Fruit fly (Drosophila melanogaster) whole organism, embryonic: ENCODE measurements around the gene CG44139.

Experiments
- Awh ChIP-seq: fragments of 200-800 bp; sonication (Bioruptor generic); IDR thresholded peaks from 2 replicates; pipeline ENCODE4, ENCODE4 v1.3.6; 2022; ENCODE audit warnings: missing biosample characterization, missing genetic modification characterization
- CG12744 ChIP-seq: fragments of 200-800 bp; sonication (Bioruptor generic); optimal IDR thresholded peaks from 2 replicates; lab custom pipeline; 2016; ENCODE audit warnings: missing biosample characterization, missing genetic modification characterization
- CG12942 ChIP-seq: fragments of 200-800 bp; sonication (Bioruptor generic); optimal IDR thresholded peaks from 3 replicates; lab custom pipeline; 2016; ENCODE audit warnings: missing biosample characterization, missing genetic modification characterization
- CG14441 ChIP-seq: fragments of 200-800 bp; sonication (Bioruptor generic); IDR thresholded peaks from 2 replicates; pipeline ENCODE4 v1.3.6; 2022; ENCODE audit warnings: missing biosample characterization, missing genetic modification characterization
- CG16813 ChIP-seq: fragments of 200-800 bp; sonication (Bioruptor generic); IDR thresholded peaks from 3 replicates; pipeline ENCODE4 v1.3.6; 2022; ENCODE audit warnings: missing biosample characterization, missing genetic modification characterization; ENCODE audit not compliant: partially characterized antibody
- CG17359 ChIP-seq: fragments of 200-800 bp; sonication (Bioruptor generic); optimal IDR thresholded peaks from 3 replicates; lab custom pipeline; 2018; ENCODE audit warnings: missing biosample characterization, mild to moderate bottlenecking, missing genetic modification characterization, moderate library complexity
- CG17802 ChIP-seq: fragments of 200-800 bp; sonication (Bioruptor generic); optimal IDR thresholded peaks from 2 replicates; lab custom pipeline; 2018; ENCODE audit warnings: missing biosample characterization, mild to moderate bottlenecking, missing genetic modification characterization, moderate library complexity
- CG17912 ChIP-seq: fragments of 200-800 bp; sonication (Bioruptor generic); optimal IDR thresholded peaks from 2 replicates; lab custom pipeline; 2018; ENCODE audit warnings: missing biosample characterization, mild to moderate bottlenecking, missing genetic modification characterization
- CG2202 ChIP-seq: fragments of 200-800 bp; sonication (Bioruptor generic); optimal IDR thresholded peaks from 2 replicates; lab custom pipeline; 2018; ENCODE audit warnings: missing biosample characterization, mild to moderate bottlenecking, missing genetic modification characterization
- CG2875 ChIP-seq: fragments of 200-800 bp; sonication (Bioruptor generic); optimal IDR thresholded peaks from 2 replicates; lab custom pipeline; 2017; ENCODE audit warnings: missing biosample characterization, mild to moderate bottlenecking, missing genetic modification characterization, missing genetic modification reagents
- CG2889 ChIP-seq: fragments of 200-800 bp; sonication (Bioruptor generic); IDR thresholded peaks from 3 replicates; pipeline ENCODE4 v1.3.6; 2022; ENCODE audit warnings: missing biosample characterization, missing genetic modification characterization
- CG31365 ChIP-seq: fragments of 200-800 bp; sonication (Bioruptor generic); optimal IDR thresholded peaks from 2 replicates; lab custom pipeline; 2018; ENCODE audit warnings: missing biosample characterization, mild to moderate bottlenecking, missing genetic modification characterization
- CG4617 ChIP-seq: fragments of 200-800 bp; sonication (Bioruptor generic); optimal IDR thresholded peaks from 3 replicates; lab custom pipeline; 2016; ENCODE audit warnings: missing biosample characterization, missing genetic modification characterization, borderline replicate concordance
- CG4707 ChIP-seq: fragments of 200-800 bp; sonication (Bioruptor generic); optimal IDR thresholded peaks from 2 replicates; lab custom pipeline; 2018; ENCODE audit warnings: missing biosample characterization, mild to moderate bottlenecking, missing genetic modification characterization, moderate library complexity
- CG6254 ChIP-seq: fragments of 200-800 bp; sonication (Bioruptor generic); optimal IDR thresholded peaks from 3 replicates; lab custom pipeline; 2017; ENCODE audit warnings: mild to moderate bottlenecking, missing biosample characterization, missing genetic modification reagents, missing genetic modification characterization
- CG6791 ChIP-seq: fragments of 200-800 bp; sonication (Bioruptor generic); IDR thresholded peaks from 3 replicates; pipeline ENCODE4 v1.3.6; 2022; ENCODE audit warnings: missing biosample characterization, missing genetic modification characterization; ENCODE audit not compliant: partially characterized antibody
- CG7928 ChIP-seq: fragments of 200-800 bp; sonication (Bioruptor generic); optimal IDR thresholded peaks from 2 replicates; lab custom pipeline; 2017; ENCODE audit warnings: missing biosample characterization, mild to moderate bottlenecking, missing genetic modification characterization
- CG7963 ChIP-seq: fragments of 200-800 bp; sonication (Bioruptor generic); IDR thresholded peaks from 3 replicates; pipeline ENCODE4 v1.3.6; 2022; ENCODE audit warnings: missing biosample characterization, missing genetic modification characterization; ENCODE audit not compliant: partially characterized antibody
- CG8281 ChIP-seq: fragments of 200-800 bp; sonication (Bioruptor generic); optimal IDR thresholded peaks from 2 replicates; lab custom pipeline; 2018; ENCODE audit warnings: missing biosample characterization, mild to moderate bottlenecking, missing genetic modification characterization, moderate library complexity
- CG8944 ChIP-seq: fragments of 200-800 bp; sonication (Bioruptor generic); optimal IDR thresholded peaks from 3 replicates; lab custom pipeline; 2016; ENCODE audit warnings: missing biosample characterization, missing genetic modification characterization
- CHES-1-like ChIP-seq: fragments of 200-800 bp; sonication (Bioruptor generic); optimal IDR thresholded peaks from 2 replicates; lab custom pipeline; 2016; ENCODE audit warnings: missing biosample characterization, missing genetic modification characterization
- HLH54F ChIP-seq: fragments of 200-800 bp; sonication (Bioruptor generic); optimal IDR thresholded peaks from 3 replicates; lab custom pipeline; 2016; ENCODE audit warnings: missing biosample characterization, missing genetic modification characterization
- HmgD ChIP-seq: fragments of 200-800 bp; sonication (Bioruptor generic); optimal IDR thresholded peaks from 3 replicates; lab custom pipeline; 2016; ENCODE audit warnings: missing biosample characterization, missing genetic modification characterization
- Hr51 ChIP-seq, 2 experiments: fragments of 200-800 bp; sonication (Bioruptor generic); optimal IDR thresholded peaks; 2 replicates in 1 of 2; 3 replicates in 1 of 2; lab custom pipeline; 2016 to 2018; ENCODE audit warnings: missing biosample characterization in 2 of 2, missing genetic modification characterization in 2 of 2, mild to moderate bottlenecking in 1 of 2, moderate library complexity in 1 of 2
- Kr ChIP-seq: fragments of 200-800 bp; sonication (Bioruptor generic); optimal IDR thresholded peaks from 2 replicates; lab custom pipeline; 2017; ENCODE audit warnings: missing biosample characterization, mild to moderate bottlenecking, missing genetic modification characterization
- Mad ChIP-seq: fragments of 200-800 bp; sonication (Bioruptor generic); optimal IDR thresholded peaks from 2 replicates; lab custom pipeline; 2016; ENCODE audit warnings: missing biosample characterization, missing genetic modification characterization
- Max ChIP-seq: fragments of 200-800 bp; sonication (Bioruptor generic); optimal IDR thresholded peaks from 2 replicates; lab custom pipeline; 2016; ENCODE audit warnings: missing biosample characterization, mild to moderate bottlenecking, missing genetic modification characterization
- Meics ChIP-seq: fragments of 200-800 bp; sonication (Bioruptor generic); optimal IDR thresholded peaks from 2 replicates; lab custom pipeline; 2017; ENCODE audit warnings: missing biosample characterization, mild to moderate bottlenecking, missing genetic modification characterization
- NC2β ChIP-seq: fragments of 200-800 bp; sonication (Bioruptor generic); optimal IDR thresholded peaks from 2 replicates; lab custom pipeline; 2016; ENCODE audit warnings: missing biosample characterization, missing genetic modification characterization
- Neu2 ChIP-seq: fragments of 200-800 bp; sonication (Bioruptor generic); optimal IDR thresholded peaks from 3 replicates; lab custom pipeline; 2016; ENCODE audit warnings: missing biosample characterization, missing genetic modification characterization, borderline replicate concordance
- NfI ChIP-seq: fragments of 200-800 bp; sonication (Bioruptor generic); optimal IDR thresholded peaks from 3 replicates; lab custom pipeline; 2018; ENCODE audit warnings: missing biosample characterization, mild to moderate bottlenecking, missing genetic modification characterization, moderate library complexity
- Scr ChIP-seq: fragments of 200-800 bp; sonication (Bioruptor generic); IDR thresholded peaks from 2 replicates; pipeline ENCODE4 v1.3.6; 2022; ENCODE audit warnings: missing biosample characterization, missing genetic modification characterization; ENCODE audit not compliant: partially characterized antibody
- Sox100B ChIP-seq: fragments of 200-800 bp; sonication (Bioruptor generic); optimal IDR thresholded peaks from 3 replicates; lab custom pipeline; 2018; ENCODE audit warnings: missing biosample characterization, mild to moderate bottlenecking, missing genetic modification characterization
- Tbp ChIP-seq: fragments of >200 bp; optimal IDR thresholded peaks from 2 replicates; lab custom pipeline; 2018; ENCODE audit warnings: missing biosample characterization, missing genetic modification characterization
- Trl ChIP-seq, 3 experiments: fragments of >200 bp in 2 of 3; fragments of 200-800 bp in 1 of 3; sonication (Bioruptor generic) in 1 of 3; optimal IDR thresholded peaks; 2 replicates in 1 of 3; 3 replicates in 2 of 3; lab custom pipeline; 2016 to 2017; ENCODE audit warnings: missing biosample characterization in 1 of 3, missing genetic modification characterization in 1 of 3
- YL-1 ChIP-seq: fragments of 200-800 bp; sonication (Bioruptor generic); optimal IDR thresholded peaks from 3 replicates; lab custom pipeline; 2017; ENCODE audit warnings: missing biosample characterization, mild to moderate bottlenecking, missing genetic modification characterization
- ap ChIP-seq: fragments of 200-800 bp; sonication (Bioruptor generic); IDR thresholded peaks from 2 replicates; pipeline ENCODE4 v1.3.6; 2022; ENCODE audit warnings: missing biosample characterization, missing genetic modification characterization
- ato ChIP-seq: fragments of 200-800 bp; sonication (Bioruptor generic); IDR thresholded peaks from 2 replicates; pipeline ENCODE4 v1.3.6; 2022; ENCODE audit warnings: missing biosample characterization, missing genetic modification characterization; ENCODE audit not compliant: partially characterized antibody
- cas ChIP-seq: fragments of 200-800 bp; sonication (Bioruptor generic); IDR thresholded peaks from 2 replicates; pipeline ENCODE4 v1.3.6; 2022; ENCODE audit warnings: missing biosample characterization, missing genetic modification characterization
- corto ChIP-seq: fragments of 200-800 bp; sonication (Bioruptor generic); optimal IDR thresholded peaks from 2 replicates; lab custom pipeline; 2016; ENCODE audit warnings: missing biosample characterization, mild to moderate bottlenecking, missing genetic modification characterization, moderate library complexity
- crc ChIP-seq: fragments of 200-800 bp; sonication (Bioruptor generic); optimal IDR thresholded peaks from 2 replicates; lab custom pipeline; 2016; ENCODE audit warnings: missing biosample characterization, missing genetic modification characterization
- luna ChIP-seq: fragments of 200-800 bp; sonication (Bioruptor generic); optimal IDR thresholded peaks from 2 replicates; lab custom pipeline; 2016; ENCODE audit warnings: missing biosample characterization, missing genetic modification characterization
- phol ChIP-seq: fragments of 200-800 bp; sonication (Bioruptor generic); optimal IDR thresholded peaks from 3 replicates; lab custom pipeline; 2018; ENCODE audit warnings: missing biosample characterization, mild to moderate bottlenecking, missing genetic modification characterization, moderate library complexity
- prd ChIP-seq, 3 experiments: fragments of >200 bp in 2 of 3; fragments of 200-800 bp in 1 of 3; sonication (Bioruptor generic) in 1 of 3; optimal IDR thresholded peaks in 2 of 3; IDR thresholded peaks in 1 of 3; 2 replicates in 2 of 3; 3 replicates in 1 of 3; pipeline versions ENCODE4 v1.3.6 to Lab custom; 2017 to 2022; ENCODE audit warnings: missing biosample characterization in 1 of 3, missing genetic modification characterization in 1 of 3
- slp2 ChIP-seq: fragments of 200-800 bp; sonication (Bioruptor generic); optimal IDR thresholded peaks from 2 replicates; lab custom pipeline; 2016; ENCODE audit warnings: missing biosample characterization, missing genetic modification characterization
- toy ChIP-seq: fragments of 200-800 bp; sonication (Bioruptor generic); IDR thresholded peaks from 2 replicates; pipeline ENCODE4 v1.3.6; 2022; ENCODE audit warnings: missing biosample characterization, missing genetic modification characterization
- tup ChIP-seq: fragments of 200-800 bp; sonication (Bioruptor generic); optimal IDR thresholded peaks from 2 replicates; lab custom pipeline; 2016; ENCODE audit warnings: missing biosample characterization, mild to moderate bottlenecking, missing genetic modification characterization, moderate library complexity
- vvl ChIP-seq: fragments of 200-800 bp; sonication (Bioruptor generic); IDR thresholded peaks from 2 replicates; pipeline ENCODE4 v1.3.6; 2022; ENCODE audit warnings: missing biosample characterization, missing genetic modification characterization
- yki ChIP-seq: fragments of >200 bp; optimal IDR thresholded peaks from 3 replicates; lab custom pipeline; 2018
- z ChIP-seq: fragments of 200-800 bp; sonication (Bioruptor generic); IDR thresholded peaks from 3 replicates; pipeline ENCODE4 v1.3.6; 2022; ENCODE audit warnings: missing biosample characterization, missing genetic modification characterization

The CG44139 gene

DNA sequence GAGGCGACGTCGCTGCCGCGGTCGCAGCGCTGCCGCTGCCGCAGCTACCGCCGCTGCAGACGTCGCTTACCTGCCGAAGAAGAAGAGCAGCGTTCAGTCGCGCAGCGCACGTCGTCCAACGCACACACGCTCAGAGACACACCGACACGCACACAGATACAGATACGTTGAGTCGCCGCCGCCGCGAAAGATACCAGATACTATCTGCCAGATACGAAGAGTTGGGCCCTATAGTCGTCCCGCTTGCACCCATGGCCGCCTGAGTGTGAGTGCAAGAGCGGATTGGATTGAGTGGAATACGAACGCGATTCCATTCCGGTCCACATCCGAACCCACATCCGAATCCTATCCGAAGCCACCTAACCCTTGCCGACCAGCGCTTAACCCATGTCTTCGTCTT, 30.0 kb downstream of the CG44139 start (continued):
- no peak for TF ChIP-seq CG12942
- TF ChIP-seq NC2β (GFP tag; lab: Kevin White, UChicago), result no peak
- TF ChIP-seq CG2875 (GFP tag; lab: Kevin White, UChicago), result no peak
- no peak for TF ChIP-seq cas (GFP tag; lab: Robert Waterston, UW)
- no peak for TF ChIP-seq CG7928 (GFP tag; lab: Kevin White, UChicago)
- no peak for TF ChIP-seq CG8944
- TF ChIP-seq tup, result no peak
- no peak for TF ChIP-seq CG8281
- TF ChIP-seq CG17359, result no peak
- TF ChIP-seq prd (optimal IDR thresholded peaks at IDR 0.05; lab: Kevin White, UChicago), result no peak
- TF ChIP-seq prd (GFP tag; IDR thresholded peaks at IDR 0.05; lab: Robert Waterston, UW), result no peak
- no peak for TF ChIP-seq CG4617
- no peak for TF ChIP-seq Neu2
- TF ChIP-seq ap (GFP tag; lab: Robert Waterston, UW), result no peak
- TF ChIP-seq Awh, result no peak
- TF ChIP-seq CG2889, result no peak
- TF ChIP-seq CG17912 (GFP tag; lab: Kevin White, UChicago), result no peak
- no peak for TF ChIP-seq Hr51 (GFP tag; optimal IDR thresholded peaks at IDR 0.05; lab: Kevin White, UChicago)
- peak; percentile 53 for TF ChIP-seq Kr (GFP tag; lab: Kevin White, UChicago)
- no peak for TF ChIP-seq CG17802
- peak; percentile 29; the same call in 1 of the 2 replicates for TF ChIP-seq vvl (GFP tag; lab: Robert Waterston, UW)
- peak; percentile 99 for TF ChIP-seq z (GFP tag; lab: Robert Waterston, UW)
- no peak for TF ChIP-seq CG14441 (GFP tag; lab: Robert Waterston, UW)
- no peak for TF ChIP-seq HLH54F (GFP tag; lab: Kevin White, UChicago)
- TF ChIP-seq CG31365, result no peak
- no peak for TF ChIP-seq toy (GFP tag; lab: Robert Waterston, UW)
- no peak for TF ChIP-seq CG12744 (GFP tag; lab: Kevin White, UChicago)
- no peak for TF ChIP-seq Mad
- no peak for TF ChIP-seq phol (tag; lab: Kevin White, UChicago)
- no peak for TF ChIP-seq CG4707 (GFP tag; lab: Kevin White, UChicago)
- TF ChIP-seq CG16813, result peak; percentile 32; the same call in 1 of the 3 replicates
- peak; percentile 51; the same call in 1 of the 3 replicates for TF ChIP-seq CG6791 (GFP tag; lab: Robert Waterston, UW)
- no peak for TF ChIP-seq corto
- peak; percentile 0 to 27 for TF ChIP-seq Trl (optimal IDR thresholded peaks at IDR 0.05; lab: Kevin White, UChicago)
- no peak for TF ChIP-seq Trl (GFP tag; optimal IDR thresholded peaks at IDR 0.05; lab: Kevin White, UChicago)
- TF ChIP-seq yki (lab: Kevin White, UChicago), result no peak
- TF ChIP-seq crc, result no peak
- TF ChIP-seq luna (GFP tag; lab: Kevin White, UChicago), result no peak
- TF ChIP-seq CG6254, result no peak
- no peak for TF ChIP-seq Sox100B (GFP tag; lab: Kevin White, UChicago)
- peak; percentile 57; the same call in 1 of the 2 replicates for TF ChIP-seq ato (GFP tag; lab: Robert Waterston, UW)
- TF ChIP-seq Meics (GFP tag; lab: Kevin White, UChicago), result no peak
- TF ChIP-seq Tbp (GFP tag; lab: Kevin White, UChicago), result no peak
- TF ChIP-seq slp2 (GFP tag; lab: Kevin White, UChicago), result no peak
- TF ChIP-seq NfI (GFP tag; lab: Kevin White, UChicago), result no peak
- peak; percentile 49; the same call in 1 of the 2 replicates for TF ChIP-seq Scr (GFP tag; lab: Robert Waterston, UW)
- TF ChIP-seq CG7963 (GFP tag; lab: Robert Waterston, UW), result no peak
- no peak for TF ChIP-seq CHES-1-like (GFP tag; lab: Kevin White, UChicago)
- no peak for TF ChIP-seq CG2202
- TF ChIP-seq Max (GFP tag; lab: Kevin White, UChicago), result no peak
- no peak for TF ChIP-seq HmgD
- TF ChIP-seq YL-1, result no peak
